Fruit fly (Drosophila melanogaster) whole organism, adult: ENCODE data around the gene ida.

Source experiments
- CG12768 ChIP-seq: fragments of 200-800 bp; sonication (Bioruptor generic); optimal IDR thresholded peaks from 2 replicates; lab custom pipeline; 2017; ENCODE audit warnings: missing biosample characterization, missing genetic modification characterization, mild to moderate bottlenecking, moderate library complexity, missing genetic modification reagents
- CG14711 ChIP-seq: fragments of 200-800 bp; sonication (Bioruptor generic); optimal IDR thresholded peaks from 2 replicates; lab custom pipeline; 2018; ENCODE audit warnings: missing biosample characterization, mild to moderate bottlenecking, missing genetic modification characterization, moderate library complexity
- CG33017 ChIP-seq: fragments of 200-800 bp; sonication (Bioruptor generic); optimal IDR thresholded peaks from 2 replicates; lab custom pipeline; 2018; ENCODE audit warnings: missing biosample characterization, mild to moderate bottlenecking, missing genetic modification characterization, moderate library complexity
- CG7045 ChIP-seq: fragments of 200-800 bp; sonication (Bioruptor generic); optimal IDR thresholded peaks from 2 replicates; lab custom pipeline; 2017; ENCODE audit warnings: missing biosample characterization, mild to moderate bottlenecking, missing genetic modification characterization
- CG7101 ChIP-seq: fragments of 200-800 bp; sonication (Bioruptor generic); optimal IDR thresholded peaks from 2 replicates; lab custom pipeline; 2018; ENCODE audit warnings: missing biosample characterization, mild to moderate bottlenecking, missing genetic modification characterization, moderate library complexity
- Hr96 ChIP-seq: fragments of 200-800 bp; sonication (Bioruptor generic); optimal IDR thresholded peaks from 2 replicates; lab custom pipeline; 2016; ENCODE audit warnings: missing biosample characterization, missing genetic modification characterization
- bab1 ChIP-seq: fragments of 200-800 bp; sonication (Bioruptor generic); optimal IDR thresholded peaks from 3 replicates; lab custom pipeline; 2019; ENCODE audit warnings: missing biosample characterization, mild to moderate bottlenecking, missing genetic modification characterization, moderate library complexity
- cnc ChIP-seq, 2 experiments: fragments of >200 bp; optimal IDR thresholded peaks; 2 replicates each; lab custom pipeline; 2017
- tj ChIP-seq: fragments of 200-800 bp; sonication (Bioruptor generic); optimal IDR thresholded peaks from 3 replicates; lab custom pipeline; 2017; ENCODE audit warnings: missing biosample characterization, mild to moderate bottlenecking, missing genetic modification characterization, moderate library complexity
- toe ChIP-seq: fragments of 200-800 bp; sonication (Bioruptor generic); optimal IDR thresholded peaks from 2 replicates; lab custom pipeline; 2016; ENCODE audit warnings: missing biosample characterization, missing genetic modification characterization

dm6 chr3L:3863462-3863861 lies 41.7 kb upstream of the ida start:
- TF ChIP-seq cnc (optimal IDR thresholded peaks at IDR 0.05; lab: Kevin White, UChicago) (no peak), toe (GFP tag; lab: Kevin White, UChicago) (no peak), tj (GFP tag; lab: Kevin White, UChicago) (no peak), Hr96 (no peak), CG7101 (tag; lab: Kevin White, UChicago) (no peak), CG7045 (GFP tag; lab: Kevin White, UChicago) (no peak), CG14711 (tag; lab: Kevin White, UChicago) (no peak), CG12768 (GFP tag; lab: Kevin White, UChicago) (no peak), CG33017 (tag; lab: Kevin White, UChicago) (no peak), bab1 (no peak)
